Worm (Caenorhabditis elegans) whole organism, late embryonic: ENCODE measurements around the gene nhr-19.

ENCODE experiments used
- C08G9.2 ChIP-seq: sonication (generic microtip); optimal IDR thresholded peaks from 2 replicates; lab custom pipeline; 2016; ENCODE audit warnings: mild to moderate bottlenecking, missing genetic modification characterization, moderate library complexity, missing compliant biosample characterization
- C38D4.7 ChIP-seq: fragments of 200-800 bp; sonication (Bioruptor generic); optimal IDR thresholded peaks from 2 replicates; lab custom pipeline; 2018; ENCODE audit warnings: mild to moderate bottlenecking, missing genetic modification characterization, moderate library complexity, missing compliant biosample characterization
- K09A11.1 ChIP-seq: sonication (generic microtip); optimal IDR thresholded peaks from 2 replicates; lab custom pipeline; 2017; ENCODE audit warnings: antibody characterized with exemption, mild to moderate bottlenecking, missing genetic modification characterization, missing compliant biosample characterization; ENCODE audit not compliant: insufficient read depth
- Y22D7AL.16 ChIP-seq: sonication (generic microtip); optimal IDR thresholded peaks from 2 replicates; lab custom pipeline; 2016; ENCODE audit warnings: missing genetic modification characterization, missing compliant biosample characterization
- ahr-1 ChIP-seq: sonication (generic microtip); optimal IDR thresholded peaks from 2 replicates; lab custom pipeline; 2016; ENCODE audit warnings: missing genetic modification characterization, missing compliant biosample characterization
- ama-1 ChIP-seq: fragments of 150-350 bp; optimal IDR thresholded peaks from 2 replicates; lab custom pipeline; 2014
- ceh-14 ChIP-seq: sonication (generic microtip); optimal IDR thresholded peaks from 2 replicates; lab custom pipeline; 2016; ENCODE audit warnings: missing genotype, missing genetic modification characterization, missing compliant biosample characterization
- ceh-18 ChIP-seq: sonication (generic microtip); optimal IDR thresholded peaks from 2 replicates; lab custom pipeline; 2016; ENCODE audit warnings: missing genetic modification characterization, missing compliant biosample characterization
- ceh-19 ChIP-seq: fragments of 200-800 bp; sonication (Bioruptor generic); optimal IDR thresholded peaks from 2 replicates; lab custom pipeline; 2018; ENCODE audit warnings: mild to moderate bottlenecking, missing genetic modification characterization, missing compliant biosample characterization
- ceh-22 ChIP-seq: sonication (generic microtip); optimal IDR thresholded peaks from 2 replicates; lab custom pipeline; 2017; ENCODE audit warnings: missing biosample characterization, missing genetic modification characterization
- ceh-24 ChIP-seq: sonication (generic microtip); optimal IDR thresholded peaks from 2 replicates; lab custom pipeline; 2016; ENCODE audit warnings: mild to moderate bottlenecking, missing genetic modification characterization, missing compliant biosample characterization
- ceh-30 ChIP-seq: fragments of 150-350 bp; optimal IDR thresholded peaks from 2 replicates; lab custom pipeline; 2014; ENCODE audit warnings: missing biosample characterization, missing genetic modification characterization
- ceh-31 ChIP-seq: sonication (generic microtip); optimal IDR thresholded peaks from 2 replicates; lab custom pipeline; 2016; ENCODE audit warnings: missing genetic modification characterization, missing compliant biosample characterization
- ceh-34 ChIP-seq: sonication (generic microtip); optimal IDR thresholded peaks from 2 replicates; lab custom pipeline; 2016; ENCODE audit warnings: mild to moderate bottlenecking, missing genetic modification characterization, missing compliant biosample characterization
- ceh-45 ChIP-seq: fragments of 200-800 bp; sonication (Bioruptor generic); IDR thresholded peaks from 2 replicates; pipeline ENCODE4 v1.3.6; 2022; ENCODE audit warnings: missing genetic modification reagents, missing genetic modification characterization, missing compliant biosample characterization
- ceh-9 ChIP-seq: sonication (generic microtip); optimal IDR thresholded peaks from 2 replicates; lab custom pipeline; 2016; ENCODE audit warnings: mild to moderate bottlenecking, missing genetic modification characterization, inconsistent platforms, missing compliant biosample characterization
- che-1 ChIP-seq: sonication (generic microtip); optimal IDR thresholded peaks from 2 replicates; lab custom pipeline; 2016; ENCODE audit warnings: mild to moderate bottlenecking, missing genetic modification characterization, missing compliant biosample characterization
- dmd-4 ChIP-seq: sonication (generic microtip); optimal IDR thresholded peaks from 2 replicates; lab custom pipeline; 2016; ENCODE audit warnings: borderline replicate concordance, missing genetic modification characterization, missing compliant biosample characterization
- dve-1 ChIP-seq: sonication (generic microtip); optimal IDR thresholded peaks from 2 replicates; lab custom pipeline; 2017; ENCODE audit warnings: antibody characterized with exemption, mild to moderate bottlenecking, missing genetic modification characterization, missing compliant biosample characterization
- elt-2 ChIP-seq: sonication (generic microtip); optimal IDR thresholded peaks from 2 replicates; lab custom pipeline; 2016; ENCODE audit warnings: missing genetic modification reagents, missing genetic modification characterization, missing compliant biosample characterization
- fax-1 ChIP-seq: sonication (generic microtip); optimal IDR thresholded peaks from 2 replicates; lab custom pipeline; 2016; ENCODE audit warnings: missing genotype, missing genetic modification characterization, missing compliant biosample characterization
- fkh-10 ChIP-seq: fragments of 150-350 bp; optimal IDR thresholded peaks from 2 replicates; lab custom pipeline; 2014; ENCODE audit warnings: missing biosample characterization, missing genetic modification reagents, missing genetic modification characterization
- gmeb-2 ChIP-seq: sonication (generic microtip); optimal IDR thresholded peaks from 2 replicates; lab custom pipeline; 2016; ENCODE audit warnings: missing genetic modification characterization, inconsistent platforms, missing compliant biosample characterization
- hlh-13 ChIP-seq: fragments of 200-800 bp; sonication (Bioruptor generic); optimal IDR thresholded peaks from 2 replicates; lab custom pipeline; 2018; ENCODE audit warnings: mild to moderate bottlenecking, missing genetic modification characterization, missing compliant biosample characterization
- hlh-30 ChIP-seq: sonication (generic microtip); optimal IDR thresholded peaks from 2 replicates; lab custom pipeline; 2017; ENCODE audit warnings: antibody characterized with exemption, missing genetic modification characterization, missing compliant biosample characterization; ENCODE audit not compliant: insufficient read depth
- hlh-6 ChIP-seq: sonication (generic microtip); optimal IDR thresholded peaks from 2 replicates; lab custom pipeline; 2016; ENCODE audit warnings: missing genotype, missing genetic modification characterization, missing compliant biosample characterization
- hlh-8 ChIP-seq: sonication (generic microtip); optimal IDR thresholded peaks from 2 replicates; lab custom pipeline; 2016; ENCODE audit warnings: missing genotype, missing genetic modification characterization, missing compliant biosample characterization
- lim-6 ChIP-seq: sonication (generic microtip); optimal IDR thresholded peaks from 2 replicates; lab custom pipeline; 2016; ENCODE audit warnings: missing genetic modification characterization, missing compliant biosample characterization
- lin-11 ChIP-seq: fragments of 200-800 bp; sonication (Bioruptor generic); optimal IDR thresholded peaks from 2 replicates; lab custom pipeline; 2018; ENCODE audit warnings: mild to moderate bottlenecking, missing genetic modification characterization, missing compliant biosample characterization
- nfya-1 ChIP-seq: sonication (generic microtip); optimal IDR thresholded peaks from 2 replicates; lab custom pipeline; 2017; ENCODE audit warnings: missing genetic modification characterization, mild to moderate bottlenecking, missing compliant biosample characterization, antibody characterized with exemption, moderate library complexity
- nhr-232 ChIP-seq: sonication (generic microtip); optimal IDR thresholded peaks from 2 replicates; lab custom pipeline; 2016; ENCODE audit warnings: missing genetic modification characterization, missing compliant biosample characterization
- odd-2 ChIP-seq: sonication (generic microtip); optimal IDR thresholded peaks from 2 replicates; lab custom pipeline; 2017; ENCODE audit warnings: antibody characterized with exemption, mild to moderate bottlenecking, missing genetic modification characterization, missing compliant biosample characterization
- pat-9 ChIP-seq: fragments of 200-800 bp; sonication (Bioruptor generic); optimal IDR thresholded peaks from 2 replicates; lab custom pipeline; 2018; ENCODE audit warnings: mild to moderate bottlenecking, missing genetic modification characterization, moderate library complexity, missing compliant biosample characterization
- pax-1 ChIP-seq: fragments of 150-350 bp; optimal IDR thresholded peaks from 2 replicates; lab custom pipeline; 2014; ENCODE audit warnings: missing biosample characterization, missing genetic modification characterization
- pha-2 ChIP-seq: sonication (generic microtip); optimal IDR thresholded peaks from 2 replicates; lab custom pipeline; 2017; ENCODE audit warnings: mild to moderate bottlenecking, missing genetic modification characterization, missing compliant biosample characterization
- pha-4 ChIP-seq: fragments of 150-350 bp; optimal IDR thresholded peaks from 2 replicates; lab custom pipeline; 2018; ENCODE audit warnings: missing biosample characterization, missing genetic modification reagents, missing genetic modification characterization
- pqm-1 ChIP-seq: sonication (generic microtip); optimal IDR thresholded peaks from 2 replicates; lab custom pipeline; 2016; ENCODE audit warnings: missing genetic modification characterization, missing compliant biosample characterization
- pros-1 ChIP-seq: fragments of 150-350 bp; optimal IDR thresholded peaks from 2 replicates; lab custom pipeline; 2014; ENCODE audit warnings: missing biosample characterization, missing genetic modification reagents, missing genetic modification characterization
- ref-2 ChIP-seq: sonication (generic microtip); optimal IDR thresholded peaks from 2 replicates; lab custom pipeline; 2016; ENCODE audit warnings: missing genetic modification characterization, missing compliant biosample characterization
- rnt-1 ChIP-seq: sonication (generic microtip); optimal IDR thresholded peaks from 2 replicates; lab custom pipeline; 2016; ENCODE audit warnings: missing genetic modification characterization, missing compliant biosample characterization
- sdc-2 ChIP-seq: sonication (generic microtip); optimal IDR thresholded peaks from 2 replicates; lab custom pipeline; 2016; ENCODE audit warnings: missing genotype, missing genetic modification characterization, missing compliant biosample characterization
- sox-2 ChIP-seq: fragments of 200-800 bp; sonication (Bioruptor generic); IDR thresholded peaks from 2 replicates; pipeline ENCODE4 v1.3.6; 2022; ENCODE audit warnings: missing genetic modification reagents, missing genetic modification characterization, missing compliant biosample characterization
- syd-9 ChIP-seq: sonication (generic microtip); optimal IDR thresholded peaks from 2 replicates; lab custom pipeline; 2016; ENCODE audit warnings: mild to moderate bottlenecking, missing genetic modification characterization, moderate library complexity, missing compliant biosample characterization
- tbx-2 ChIP-seq: sonication (generic microtip); optimal IDR thresholded peaks from 2 replicates; lab custom pipeline; 2016; ENCODE audit warnings: missing genetic modification characterization, missing compliant biosample characterization
- tbx-7 ChIP-seq: sonication (generic microtip); optimal IDR thresholded peaks from 2 replicates; lab custom pipeline; 2016; ENCODE audit warnings: missing genotype, missing genetic modification characterization, missing compliant biosample characterization
- ttx-3 ChIP-seq: sonication (generic microtip); optimal IDR thresholded peaks from 2 replicates; lab custom pipeline; 2016; ENCODE audit warnings: missing genetic modification reagents, missing genetic modification characterization, missing compliant biosample characterization
- unc-3 ChIP-seq, 2 experiments: fragments of 200-800 bp in 1 of 2; sonication (Bioruptor generic) in 1 of 2; sonication (generic microtip) in 1 of 2; conservative IDR thresholded peaks in 1 of 2; optimal IDR thresholded peaks in 1 of 2; 2 replicates each; pipeline versions ENCODE4 v1.3.6 to Lab custom; 2016 to 2022; ENCODE audit warnings: missing compliant biosample characterization in 2 of 2, missing genetic modification characterization in 2 of 2, missing genetic modification reagents in 1 of 2
- unc-42 ChIP-seq: sonication (generic microtip); optimal IDR thresholded peaks from 2 replicates; lab custom pipeline; 2016; ENCODE audit warnings: missing genotype, missing genetic modification characterization, missing compliant biosample characterization
- unc-55 ChIP-seq: sonication (generic microtip); optimal IDR thresholded peaks from 2 replicates; lab custom pipeline; 2017; ENCODE audit warnings: missing biosample characterization, missing genetic modification reagents, missing genetic modification characterization
- unc-86 ChIP-seq: sonication (generic microtip); optimal IDR thresholded peaks from 2 replicates; lab custom pipeline; 2016; ENCODE audit warnings: missing genetic modification characterization, missing compliant biosample characterization
- zip-5 ChIP-seq: sonication (generic microtip); optimal IDR thresholded peaks from 2 replicates; lab custom pipeline; 2016; ENCODE audit warnings: missing genetic modification characterization, missing compliant biosample characterization
- ztf-16 ChIP-seq: sonication (generic microtip); optimal IDR thresholded peaks from 2 replicates; lab custom pipeline; 2017; ENCODE audit warnings: missing genetic modification characterization, missing compliant biosample characterization

The nhr-19 gene

DNA sequence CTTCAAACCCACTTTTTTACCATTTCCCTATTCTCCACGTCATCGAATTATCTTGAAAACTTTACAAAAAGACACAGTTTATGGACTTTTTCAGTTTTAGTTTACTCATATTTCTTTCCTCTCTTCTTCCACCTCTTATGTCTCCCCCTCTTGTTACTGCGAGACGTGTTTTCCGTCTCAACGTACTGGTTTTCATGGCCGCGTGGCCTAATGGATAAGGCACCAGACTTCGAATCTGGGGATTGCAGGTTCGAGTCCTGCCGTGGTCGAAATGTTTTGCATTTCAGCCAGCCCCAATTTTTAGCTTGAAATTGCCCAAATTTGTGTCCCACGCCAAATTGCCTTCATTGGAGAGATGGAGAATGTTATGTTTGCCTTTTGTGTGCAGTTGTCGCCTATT is 39.3 kb downstream of the nhr-19 start:
- no peak for TF ChIP-seq pax-1 (tag; lab: Kevin White, UChicago)
- peak; percentile 86 for TF ChIP-seq syd-9 (tag; lab: Kevin White, UChicago)
- TF ChIP-seq ztf-16 (tag; lab: Kevin White, UChicago): peak; percentile 68
- TF ChIP-seq hlh-13 (GFP tag; lab: Kevin White, UChicago): peak; percentile 73
- TF ChIP-seq unc-55 (GFP tag; lab: Kevin White, UChicago): no peak
- peak; percentile 38 for TF ChIP-seq unc-42 (tag; lab: Kevin White, UChicago)
- peak; percentile 80 for TF ChIP-seq unc-3 (GFP tag; conservative IDR thresholded peaks at IDR 0.05; lab: Robert Waterston, UW)
- peak; percentile 63 for TF ChIP-seq unc-3 (tag; optimal IDR thresholded peaks at IDR 0.05; lab: Kevin White, UChicago)
- TF ChIP-seq pqm-1 (tag; lab: Kevin White, UChicago): no peak
- TF ChIP-seq sdc-2: peak; percentile 80
- TF ChIP-seq rnt-1 (tag; lab: Kevin White, UChicago): peak; percentile 63
- peak; percentile 91 for TF ChIP-seq ceh-19 (GFP tag; lab: Kevin White, UChicago)
- peak; percentile 53 for TF ChIP-seq nfya-1 (tag; lab: Kevin White, UChicago)
- peak; percentile 83 for TF ChIP-seq dve-1 (tag; lab: Kevin White, UChicago)
- TF ChIP-seq hlh-8 (tag; lab: Kevin White, UChicago): peak; percentile 49
- TF ChIP-seq ceh-30 (tag; lab: Kevin White, UChicago): no peak
- TF ChIP-seq odd-2 (tag; lab: Kevin White, UChicago): no peak
- peak; percentile 76 for TF ChIP-seq sox-2
- no peak for TF ChIP-seq ceh-22 (tag; lab: Kevin White, UChicago)
- TF ChIP-seq ceh-14 (tag; lab: Kevin White, UChicago): peak; percentile 16
- TF ChIP-seq unc-86 (tag; lab: Kevin White, UChicago): peak; percentile 88
- peak; percentile 58 for TF ChIP-seq ceh-24 (tag; lab: Kevin White, UChicago)
- TF ChIP-seq ceh-9 (tag; lab: Kevin White, UChicago): peak; percentile 74
- peak; percentile 75 for TF ChIP-seq pha-2
- TF ChIP-seq gmeb-2 (tag; lab: Kevin White, UChicago): peak; percentile 81
- TF ChIP-seq elt-2 (tag; lab: Kevin White, UChicago): peak; percentile 91
- peak; percentile 89 for TF ChIP-seq ttx-3 (tag; lab: Kevin White, UChicago)
- peak; percentile 16 for TF ChIP-seq lim-6
- peak; percentile 40 for TF ChIP-seq ceh-31 (tag; lab: Kevin White, UChicago)
- peak; percentile 89 for TF ChIP-seq nhr-232 (tag; lab: Kevin White, UChicago)
- peak; percentile 42 for TF ChIP-seq dmd-4 (tag; lab: Kevin White, UChicago)
- TF ChIP-seq zip-5 (tag; lab: Kevin White, UChicago): peak; percentile 65
- TF ChIP-seq tbx-2 (tag; lab: Kevin White, UChicago): peak; percentile 67
- peak; percentile 81 for TF ChIP-seq Y22D7AL.16 (tag; lab: Kevin White, UChicago)
- TF ChIP-seq pha-4 (tag; lab: Kevin White, UChicago): no peak
- peak; percentile 84 for TF ChIP-seq pat-9 (tag; lab: Kevin White, UChicago)
- TF ChIP-seq ahr-1 (tag; lab: Kevin White, UChicago): peak; percentile 67
- peak; percentile 75 for TF ChIP-seq lin-11 (tag; lab: Kevin White, UChicago)
- peak; percentile 72 for TF ChIP-seq C08G9.2 (tag; lab: Kevin White, UChicago)
- peak; percentile 93 for TF ChIP-seq hlh-6 (tag; lab: Kevin White, UChicago)
- peak; percentile 45 for TF ChIP-seq tbx-7
- peak; percentile 89 for TF ChIP-seq che-1 (tag; lab: Kevin White, UChicago)
- peak; percentile 85 for TF ChIP-seq ref-2 (tag; lab: Kevin White, UChicago)
- TF ChIP-seq hlh-30 (tag; lab: Kevin White, UChicago): peak; percentile 39
- TF ChIP-seq ceh-45 (GFP tag; lab: Robert Waterston, UW): peak; percentile 83
- TF ChIP-seq fkh-10 (GFP tag; lab: Kevin White, UChicago): no peak
- TF ChIP-seq ama-1 (lab: Kevin White, UChicago): no peak
- peak; percentile 70 for TF ChIP-seq ceh-18
- no peak for TF ChIP-seq pros-1 (tag; lab: Kevin White, UChicago)
- TF ChIP-seq K09A11.1: peak; percentile 83
- peak; percentile 84 for TF ChIP-seq C38D4.7 (GFP tag; lab: Kevin White, UChicago)
- peak; percentile 67 for TF ChIP-seq fax-1 (tag; lab: Kevin White, UChicago)
- peak; percentile 80 for TF ChIP-seq ceh-34 (tag; lab: Kevin White, UChicago)
